Worm (Caenorhabditis elegans) whole organism, mixed stage, embryonic: ENCODE results near the gene K06H7.7.

ENCODE experiments used
- M03D4.4 ChIP-seq: sonication (generic microtip); optimal IDR thresholded peaks from 2 replicates; lab custom pipeline; 2017; ENCODE audit warnings: mild to moderate bottlenecking, missing genetic modification characterization, missing compliant biosample characterization
- ceh-43 ChIP-seq: fragments of 200-800 bp; sonication (Bioruptor generic); optimal IDR thresholded peaks from 2 replicates; lab custom pipeline; 2018; ENCODE audit warnings: mild to moderate bottlenecking, missing genetic modification characterization, moderate library complexity, missing compliant biosample characterization
- elt-1 ChIP-seq: sonication (generic microtip); optimal IDR thresholded peaks from 2 replicates; lab custom pipeline; 2017; ENCODE audit warnings: missing genetic modification characterization, mild to moderate bottlenecking, missing compliant biosample characterization, antibody characterized with exemption, moderate library complexity, borderline replicate concordance; ENCODE audit not compliant: insufficient read depth
- elt-3 ChIP-seq: fragments of 150-350 bp; optimal IDR thresholded peaks from 2 replicates; lab custom pipeline; 2014; ENCODE audit warnings: missing biosample characterization, missing genetic modification characterization
- lsy-2 ChIP-seq: fragments of 150-350 bp; optimal IDR thresholded peaks from 2 replicates; lab custom pipeline; 2014; ENCODE audit warnings: missing biosample characterization, missing genetic modification characterization
- nhr-12 ChIP-seq: fragments of 150-350 bp; optimal IDR thresholded peaks from 2 replicates; lab custom pipeline; 2014; ENCODE audit warnings: missing biosample characterization, missing genetic modification characterization
- nhr-28 ChIP-seq: fragments of 150-350 bp; optimal IDR thresholded peaks from 2 replicates; lab custom pipeline; 2014; ENCODE audit warnings: missing biosample characterization, missing genetic modification characterization
- nhr-76 ChIP-seq: sonication (generic microtip); optimal IDR thresholded peaks from 2 replicates; lab custom pipeline; 2017; ENCODE audit warnings: missing biosample characterization, missing genetic modification characterization
- pha-4 ChIP-seq: fragments of 150-350 bp; optimal IDR thresholded peaks from 2 replicates; lab custom pipeline; 2018; ENCODE audit warnings: missing biosample characterization, missing genetic modification reagents, missing genetic modification characterization
- snpc-4 ChIP-seq: fragments of 150-350 bp; optimal IDR thresholded peaks from 2 replicates; lab custom pipeline; 2014; ENCODE audit warnings: missing biosample characterization, missing genetic modification characterization
- tbx-8 ChIP-seq: fragments of 200-800 bp; sonication (Bioruptor generic); optimal IDR thresholded peaks from 2 replicates; lab custom pipeline; 2018; ENCODE audit warnings: mild to moderate bottlenecking, missing genetic modification characterization, moderate library complexity, missing compliant biosample characterization
- unc-39 ChIP-seq: fragments of 150-350 bp; optimal IDR thresholded peaks from 2 replicates; lab custom pipeline; 2014; ENCODE audit warnings: missing biosample characterization, missing genetic modification characterization
- ztf-11 ChIP-seq: fragments of 150-350 bp; optimal IDR thresholded peaks from 2 replicates; lab custom pipeline; 2014; ENCODE audit warnings: missing biosample characterization, missing genetic modification characterization

- TF ChIP-seq pha-4 (tag; lab: Kevin White, UChicago) (no peak), tbx-8 (GFP tag; lab: Kevin White, UChicago) (no peak), elt-3 (tag; lab: Kevin White, UChicago) (no peak), lsy-2 (tag; lab: Kevin White, UChicago) (no peak), nhr-76 (tag; lab: Kevin White, UChicago) (no peak), ceh-43 (GFP tag; lab: Kevin White, UChicago) (no peak), ztf-11 (tag; lab: Kevin White, UChicago) (no peak), elt-1 (tag; lab: Kevin White, UChicago) (no peak), snpc-4 (tag; lab: Kevin White, UChicago) (no peak), unc-39 (tag; lab: Kevin White, UChicago) (no peak), nhr-12 (tag; lab: Kevin White, UChicago) (no peak), nhr-28 (tag; lab: Kevin White, UChicago) (no peak), M03D4.4 (no peak)
Measured at ce11 chrIII:8115877-8116276, 30.6 kb upstream of the K06H7.7 start.
